Worm (Caenorhabditis elegans) whole organism, mixed stage, embryonic: ENCODE data around the gene lgc-42.

Experiments
- ceh-39 ChIP-seq: fragments of 150-350 bp; optimal IDR thresholded peaks from 2 replicates; lab custom pipeline; 2014; ENCODE audit warnings: missing biosample characterization, missing genetic modification characterization
- ham-2 ChIP-seq: fragments of 200-800 bp; sonication (Bioruptor generic); optimal IDR thresholded peaks from 2 replicates; lab custom pipeline; 2018; ENCODE audit warnings: mild to moderate bottlenecking, missing genetic modification characterization, missing compliant biosample characterization
- nhr-237 ChIP-seq: fragments of 150-350 bp; optimal IDR thresholded peaks from 2 replicates; lab custom pipeline; 2014; ENCODE audit warnings: missing biosample characterization, missing genetic modification characterization
- pha-4 ChIP-seq: fragments of 150-350 bp; optimal IDR thresholded peaks from 2 replicates; lab custom pipeline; 2018; ENCODE audit warnings: missing biosample characterization, missing genetic modification reagents, missing genetic modification characterization
- ztf-11 ChIP-seq: fragments of 150-350 bp; optimal IDR thresholded peaks from 2 replicates; lab custom pipeline; 2014; ENCODE audit warnings: missing biosample characterization, missing genetic modification characterization

ce11 chrIII:1955520-1956095 is 42.1 kb upstream of the lgc-42 start:
- TF ChIP-seq ceh-39 (tag; lab: Kevin White, UChicago) (no peak), ztf-11 (tag; lab: Kevin White, UChicago) (no peak), pha-4 (tag; lab: Kevin White, UChicago) (no peak), nhr-237 (no peak), ham-2 (GFP tag; lab: Kevin White, UChicago) (no peak)
